Worm (Caenorhabditis elegans): ENCODE results near the gene srt-70.

ce11 chrV:5228513-5228912 is 30.8 kb downstream of the srt-70 start:
- TF ChIP-seq unc-62 (GFP tag; optimal IDR thresholded peaks at IDR 0.05) (no peak), nhr-77 (tag; optimal IDR thresholded peaks at IDR 0.05) (no peak), jun-1 (tag; optimal IDR thresholded peaks at IDR 0.05) (no peak), zag-1 (tag; optimal IDR thresholded peaks at IDR 0.05) (no peak), fkh-10 (GFP tag; optimal IDR thresholded peaks at IDR 0.05) (no peak), ZK546.5 (tag; optimal IDR thresholded peaks at IDR 0.05) (no peak)

Data from whole organism, L3 larva.